Worm (Caenorhabditis elegans): ENCODE measurements around the gene irld-48.

ce11 chrII:2962531-2963164 is 6.8 kb downstream of the irld-48 start:
- TF ChIP-seq nhr-237 (tag; optimal IDR thresholded peaks at IDR 0.05) (no peak), pha-4 (tag; optimal IDR thresholded peaks at IDR 0.05) (no peak), fkh-10 (GFP tag; optimal IDR thresholded peaks at IDR 0.05) (peak; percentile 77), elt-2 (tag; optimal IDR thresholded peaks at IDR 0.05) (no peak), eor-1 (tag; optimal IDR thresholded peaks at IDR 0.05) (no peak), lin-39 (tag; optimal IDR thresholded peaks at IDR 0.05) (peak; percentile 62), nhr-11 (tag; optimal IDR thresholded peaks at IDR 0.05) (no peak), elt-3 (tag; optimal IDR thresholded peaks at IDR 0.05) (no peak), ama-1 (optimal IDR thresholded peaks at IDR 0.05) (no peak)
